Fruit fly (Drosophila melanogaster): ENCODE measurements around the gene Smyd5.
A peak's percentile ranks its signal among the peaks of the same experiment; 100 is the strongest.

The Smyd5 gene

dm6 chr3R:21184373-21185132, 34.0 kb downstream of the Smyd5 start (continued):
- TF ChIP-seq CG9437 (GFP tag; optimal IDR thresholded peaks at IDR 0.05), result peak; percentile 64
- peak; percentile 74 for TF ChIP-seq onecut (GFP tag; IDR thresholded peaks at IDR 0.05)
- TF ChIP-seq pita (GFP tag; optimal IDR thresholded peaks at IDR 0.05), result peak; percentile 4
- TF ChIP-seq CG7786 (GFP tag; optimal IDR thresholded peaks at IDR 0.05), result peak; percentile 57
- no peak for TF ChIP-seq nom (GFP tag; optimal IDR thresholded peaks at IDR 0.05)
- 0 out of 3 replicates have a peak, but pooled peaks have one; percentile 30 for TF ChIP-seq C15 (GFP tag; IDR thresholded peaks at IDR 0.05)
- TF ChIP-seq CG11456 (GFP tag; IDR thresholded peaks at IDR 0.05), result peak; percentile 92
- TF ChIP-seq lola (GFP tag; optimal IDR thresholded peaks at IDR 0.05), result peak in 1 of 3 experiments; percentile 31
- TF ChIP-seq Sox100B (GFP tag; optimal IDR thresholded peaks at IDR 0.05), result peak; percentile 55
- TF ChIP-seq CG14860 (GFP tag; IDR thresholded peaks at IDR 0.05; ENCODE audit: partially characterized antibody), result no peak
- TF ChIP-seq seq (GFP tag; IDR thresholded peaks at IDR 0.05), result peak; percentile 50; the same call in 1 of the 2 replicates
- peak; percentile 77 for TF ChIP-seq CG5245 (GFP tag; optimal IDR thresholded peaks at IDR 0.05)
- TF ChIP-seq Mes4 (GFP tag; optimal IDR thresholded peaks at IDR 0.05), result peak; percentile 66
- peak; percentile 80 for TF ChIP-seq CG34422 (GFP tag; IDR thresholded peaks at IDR 0.05)
- no peak for TF ChIP-seq CG3995 (GFP tag; optimal IDR thresholded peaks at IDR 0.05)
- peak; percentile 61 for TF ChIP-seq gcm2 (GFP tag; optimal IDR thresholded peaks at IDR 0.05)
- peak; percentile 63 for TF ChIP-seq Atf6 (GFP tag; IDR thresholded peaks at IDR 0.05)
- peak; percentile 82 for TF ChIP-seq Bdp1 (GFP tag; optimal IDR thresholded peaks at IDR 0.05)
- peak; percentile 65 for TF ChIP-seq odd (GFP tag; optimal IDR thresholded peaks at IDR 0.05)
- peak; percentile 53 for TF ChIP-seq Asciz (GFP tag; optimal IDR thresholded peaks at IDR 0.05)
- TF ChIP-seq CG15514 (GFP tag; optimal IDR thresholded peaks at IDR 0.05), result peak; percentile 83
- TF ChIP-seq gro (GFP tag; optimal IDR thresholded peaks at IDR 0.05), result peak; percentile 84
- peak; percentile 78 for TF ChIP-seq bcd (GFP tag; optimal IDR thresholded peaks at IDR 0.05)
- TF ChIP-seq salm (tag; optimal IDR thresholded peaks at IDR 0.05), result no peak
- peak; percentile 78 for TF ChIP-seq tin (GFP tag; optimal IDR thresholded peaks at IDR 0.05)
- peak; percentile 56 for TF ChIP-seq Blimp-1 (GFP tag; optimal IDR thresholded peaks at IDR 0.05)
- no peak for TF ChIP-seq prd (optimal IDR thresholded peaks at IDR 0.05)
- TF ChIP-seq prd (GFP tag; IDR thresholded peaks at IDR 0.05), result peak; percentile 63
- TF ChIP-seq Spps (tag; optimal IDR thresholded peaks at IDR 0.05), result no peak
- 0 out of 3 replicates have a peak, but pooled peaks have one; percentile 55 for TF ChIP-seq CG3726 (GFP tag; IDR thresholded peaks at IDR 0.05)
- TF ChIP-seq mirr (GFP tag; optimal IDR thresholded peaks at IDR 0.05), result peak; percentile 76
- peak; percentile 77 for TF ChIP-seq ken (GFP tag; IDR thresholded peaks at IDR 0.05)
- peak; percentile 66 for TF ChIP-seq Ssrp (tag; optimal IDR thresholded peaks at IDR 0.05)
- peak; percentile 28 for TF ChIP-seq Fer2 (tag; optimal IDR thresholded peaks at IDR 0.05)
- TF ChIP-seq CG7928 (GFP tag; optimal IDR thresholded peaks at IDR 0.05), result peak; percentile 52
- TF ChIP-seq mam (GFP tag; optimal IDR thresholded peaks at IDR 0.05), result peak; percentile 67
- TF ChIP-seq psq (GFP tag; optimal IDR thresholded peaks at IDR 0.05), result peak; percentile 68
- 0 out of 2 replicates have a peak, but pooled peaks have one; percentile 14 for TF ChIP-seq al (GFP tag; IDR thresholded peaks at IDR 0.05)
- no peak for TF ChIP-seq Sin3A (optimal IDR thresholded peaks at IDR 0.05)
- TF ChIP-seq CG3065 (GFP tag; optimal IDR thresholded peaks at IDR 0.05), result peak; percentile 80
- TF ChIP-seq CG10462 (GFP tag; optimal IDR thresholded peaks at IDR 0.05), result no peak
- TF ChIP-seq knrl (GFP tag; IDR thresholded peaks at IDR 0.05; ENCODE audit: partially characterized antibody), result peak; percentile 70; the same call in 1 of the 3 replicates
- TF ChIP-seq lab (GFP tag; optimal IDR thresholded peaks at IDR 0.05), result peak; percentile 81
- TF ChIP-seq eve (GFP tag; optimal IDR thresholded peaks at IDR 0.05), result peak in 1 of 2 experiments; percentile 22
- TF ChIP-seq CG10543 (GFP tag; optimal IDR thresholded peaks at IDR 0.05), result peak; percentile 64
- TF ChIP-seq jumu (GFP tag; optimal IDR thresholded peaks at IDR 0.05), result peak; percentile 61
- no peak for TF ChIP-seq tll (GFP tag; optimal IDR thresholded peaks at IDR 0.05)
- TF ChIP-seq nmo (GFP tag; optimal IDR thresholded peaks at IDR 0.05), result peak; percentile 71
- TF ChIP-seq en (GFP tag; optimal IDR thresholded peaks at IDR 0.05), result peak; percentile 60
